Fruit fly (Drosophila melanogaster) whole organism, embryonic: Measurements from ENCODE around the gene CG10970.
A peak's percentile ranks its signal among the peaks of the same experiment; 100 is the strongest.

Experiments
- Ada2b ChIP-seq: fragments of 200-800 bp; sonication (Bioruptor generic); IDR thresholded peaks from 2 replicates; pipeline ENCODE4 v1.3.6; 2022; ENCODE audit warnings: missing biosample characterization, missing genetic modification characterization
- Bteb2 ChIP-seq: fragments of 200-800 bp; sonication (Bioruptor generic); optimal IDR thresholded peaks from 2 replicates; lab custom pipeline; 2016; ENCODE audit warnings: missing biosample characterization, missing genetic modification characterization
- CG10147 ChIP-seq: fragments of 200-800 bp; sonication (Bioruptor generic); optimal IDR thresholded peaks from 2 replicates; lab custom pipeline; 2019; ENCODE audit warnings: missing biosample characterization, mild to moderate bottlenecking, missing genetic modification characterization, moderate library complexity
- CG10274 ChIP-seq: fragments of 200-800 bp; sonication (Bioruptor generic); optimal IDR thresholded peaks from 3 replicates; lab custom pipeline; 2017; ENCODE audit warnings: missing biosample characterization, mild to moderate bottlenecking, missing genetic modification characterization
- CG12299 ChIP-seq: fragments of 200-800 bp; sonication (Bioruptor generic); optimal IDR thresholded peaks from 2 replicates; lab custom pipeline; 2018; ENCODE audit warnings: missing biosample characterization, mild to moderate bottlenecking, missing genetic modification characterization
- CG13123 ChIP-seq: fragments of 200-800 bp; sonication (Bioruptor generic); optimal IDR thresholded peaks from 2 replicates; lab custom pipeline; 2016; ENCODE audit warnings: missing biosample characterization, missing genetic modification characterization
- CG13775 ChIP-seq: fragments of 200-800 bp; sonication (Bioruptor generic); optimal IDR thresholded peaks from 3 replicates; lab custom pipeline; 2017; ENCODE audit warnings: missing biosample characterization, mild to moderate bottlenecking, missing genetic modification characterization
- CG14441 ChIP-seq: fragments of 200-800 bp; sonication (Bioruptor generic); IDR thresholded peaks from 2 replicates; pipeline ENCODE4 v1.3.6; 2022; ENCODE audit warnings: missing biosample characterization, missing genetic modification characterization
- CG18476 ChIP-seq: fragments of 200-800 bp; sonication (Bioruptor generic); optimal IDR thresholded peaks from 2 replicates; lab custom pipeline; 2016; ENCODE audit warnings: missing biosample characterization, mild to moderate bottlenecking, missing genetic modification characterization
- CG18599 ChIP-seq: fragments of 200-800 bp; sonication (Bioruptor generic); optimal IDR thresholded peaks from 3 replicates; lab custom pipeline; 2017; ENCODE audit warnings: missing biosample characterization, missing genetic modification characterization, mild to moderate bottlenecking, moderate library complexity, missing genetic modification reagents
- CG3065 ChIP-seq: fragments of 200-800 bp; sonication (Bioruptor generic); optimal IDR thresholded peaks from 2 replicates; lab custom pipeline; 2016; ENCODE audit warnings: missing biosample characterization, missing genetic modification characterization
- CG31441 ChIP-seq: fragments of 200-800 bp; sonication (Bioruptor generic); IDR thresholded peaks from 2 replicates; pipeline ENCODE4 v1.3.6; 2022; ENCODE audit warnings: missing biosample characterization, missing genetic modification characterization
- CG42726 ChIP-seq: fragments of 200-800 bp; sonication (Bioruptor generic); IDR thresholded peaks from 2 replicates; pipeline ENCODE4 v1.3.6; 2022; ENCODE audit warnings: missing biosample characterization, missing genetic modification characterization; ENCODE audit not compliant: partially characterized antibody
- CG6272 ChIP-seq: fragments of 200-800 bp; sonication (Bioruptor generic); IDR thresholded peaks from 2 replicates; pipeline ENCODE4 v1.3.6; 2022; ENCODE audit warnings: missing biosample characterization, missing genetic modification characterization
- CG7372 ChIP-seq: fragments of 200-800 bp; sonication (Bioruptor generic); IDR thresholded peaks from 2 replicates; pipeline ENCODE4 v1.3.6; 2022; ENCODE audit warnings: missing biosample characterization, missing genetic modification characterization
- CG7745 ChIP-seq: fragments of 200-800 bp; sonication (Bioruptor generic); optimal IDR thresholded peaks from 2 replicates; lab custom pipeline; 2018; ENCODE audit warnings: missing biosample characterization, mild to moderate bottlenecking, missing genetic modification characterization, moderate library complexity
- CG7928 ChIP-seq: fragments of 200-800 bp; sonication (Bioruptor generic); optimal IDR thresholded peaks from 2 replicates; lab custom pipeline; 2017; ENCODE audit warnings: missing biosample characterization, mild to moderate bottlenecking, missing genetic modification characterization
- CG8089 ChIP-seq: fragments of 200-800 bp; sonication (Bioruptor generic); optimal IDR thresholded peaks from 3 replicates; lab custom pipeline; 2016; ENCODE audit warnings: missing biosample characterization, missing genetic modification characterization
- CG8290 ChIP-seq, 3 experiments: fragments of 200-800 bp; sonication (Bioruptor generic); optimal IDR thresholded peaks; 2 replicates each; lab custom pipeline; 2016 to 2019; ENCODE audit warnings: missing biosample characterization in 3 of 3, missing genetic modification characterization in 3 of 3, mild to moderate bottlenecking in 2 of 3, moderate library complexity in 1 of 3
- CG9817 ChIP-seq: fragments of 200-800 bp; sonication (Bioruptor generic); optimal IDR thresholded peaks from 2 replicates; lab custom pipeline; 2018; ENCODE audit warnings: missing biosample characterization, mild to moderate bottlenecking, missing genetic modification characterization, moderate library complexity
- CHES-1-like ChIP-seq: fragments of 200-800 bp; sonication (Bioruptor generic); optimal IDR thresholded peaks from 2 replicates; lab custom pipeline; 2016; ENCODE audit warnings: missing biosample characterization, missing genetic modification characterization
- CoRest ChIP-seq: fragments of 200-800 bp; sonication (Bioruptor generic); optimal IDR thresholded peaks from 3 replicates; lab custom pipeline; 2018; ENCODE audit warnings: missing biosample characterization, mild to moderate bottlenecking, missing genetic modification characterization, moderate library complexity
- Dll ChIP-seq: fragments of 200-800 bp; sonication (Bioruptor generic); IDR thresholded peaks from 4 replicates; pipeline ENCODE4 v1.3.6; 2022; ENCODE audit warnings: missing biosample characterization, missing genetic modification characterization; ENCODE audit not compliant: partially characterized antibody
- Dref ChIP-seq: fragments of 200-800 bp; sonication (Bioruptor generic); IDR thresholded peaks from 2 replicates; pipeline ENCODE4 v1.3.6; 2022; ENCODE audit warnings: missing biosample characterization, missing genetic modification characterization
- Drgx ChIP-seq: fragments of 200-800 bp; sonication (Bioruptor generic); IDR thresholded peaks from 2 replicates; pipeline ENCODE4 v1.3.6; 2022; ENCODE audit warnings: missing biosample characterization, missing genetic modification characterization
- E2f2 ChIP-seq: fragments of 200-800 bp; sonication (Bioruptor generic); IDR thresholded peaks from 2 replicates; pipeline ENCODE4 v1.3.6; 2022; ENCODE audit warnings: missing biosample characterization, missing genetic modification characterization
- Ets65A ChIP-seq: fragments of 200-800 bp; sonication (Bioruptor generic); peaks from one replicate; lab custom pipeline; 2016; ENCODE audit warnings: missing biosample characterization, missing genetic modification characterization
- Ets97D ChIP-seq: fragments of 200-800 bp; sonication (Bioruptor generic); optimal IDR thresholded peaks from 3 replicates; lab custom pipeline; 2016; ENCODE audit warnings: missing biosample characterization, missing genetic modification characterization
- Hmx ChIP-seq: fragments of 200-800 bp; sonication (Bioruptor generic); optimal IDR thresholded peaks from 2 replicates; lab custom pipeline; 2016; ENCODE audit warnings: missing biosample characterization, missing genetic modification characterization
- NFAT ChIP-seq: fragments of 200-800 bp; sonication (Bioruptor generic); IDR thresholded peaks from 2 replicates; pipeline ENCODE4 v1.3.6; 2022; ENCODE audit warnings: missing biosample characterization, missing genetic modification characterization
- NK7.1 ChIP-seq: fragments of 200-800 bp; sonication (Bioruptor generic); optimal IDR thresholded peaks from 3 replicates; lab custom pipeline; 2016; ENCODE audit warnings: missing biosample characterization, missing genetic modification characterization
- NfI ChIP-seq: fragments of 200-800 bp; sonication (Bioruptor generic); optimal IDR thresholded peaks from 3 replicates; lab custom pipeline; 2018; ENCODE audit warnings: missing biosample characterization, mild to moderate bottlenecking, missing genetic modification characterization, moderate library complexity
- Oli ChIP-seq: fragments of 200-800 bp; sonication (Bioruptor generic); optimal IDR thresholded peaks from 2 replicates; lab custom pipeline; 2018; ENCODE audit warnings: missing biosample characterization, mild to moderate bottlenecking, missing genetic modification characterization, moderate library complexity
- Sry-β ChIP-seq: fragments of 200-800 bp; sonication (Bioruptor generic); optimal IDR thresholded peaks from 2 replicates; lab custom pipeline; 2018; ENCODE audit warnings: missing biosample characterization, mild to moderate bottlenecking, missing genetic modification characterization, moderate library complexity
- Sry-δ ChIP-seq: fragments of 200-800 bp; sonication (Bioruptor generic); optimal IDR thresholded peaks from 2 replicates; lab custom pipeline; 2016; ENCODE audit warnings: missing biosample characterization, missing genetic modification characterization
- TFAM ChIP-seq: fragments of 200-800 bp; sonication (Bioruptor generic); optimal IDR thresholded peaks from 2 replicates; lab custom pipeline; 2017; ENCODE audit warnings: missing biosample characterization, missing genetic modification characterization, inconsistent platforms
- ci ChIP-seq: fragments of 200-800 bp; sonication (Bioruptor generic); IDR thresholded peaks from 3 replicates; pipeline ENCODE4 v1.3.6; 2022; ENCODE audit warnings: missing biosample characterization, missing genetic modification characterization
- emc ChIP-seq: fragments of 200-800 bp; sonication (Bioruptor generic); optimal IDR thresholded peaks from 2 replicates; lab custom pipeline; 2016; ENCODE audit warnings: missing biosample characterization, missing genetic modification characterization
- gfzf ChIP-seq: fragments of 200-800 bp; sonication (Bioruptor generic); optimal IDR thresholded peaks from 2 replicates; lab custom pipeline; 2016; ENCODE audit warnings: missing biosample characterization, mild to moderate bottlenecking, missing genetic modification characterization, moderate library complexity
- gro ChIP-seq: fragments of 200-800 bp; sonication (Bioruptor generic); optimal IDR thresholded peaks from 2 replicates; lab custom pipeline; 2016; ENCODE audit warnings: missing biosample characterization, missing genetic modification characterization
- her ChIP-seq: fragments of 200-800 bp; sonication (Bioruptor generic); optimal IDR thresholded peaks from 2 replicates; lab custom pipeline; 2016; ENCODE audit warnings: missing biosample characterization, missing genetic modification characterization
- pan ChIP-seq, 4 experiments: fragments of >200 bp in 3 of 4; fragments of 200-800 bp in 1 of 4; sonication (Bioruptor generic) in 1 of 4; optimal IDR thresholded peaks in 3 of 4; IDR thresholded peaks in 1 of 4; 2 replicates each; pipeline versions ENCODE4 v1.3.6 to Lab custom; 2017 to 2022; ENCODE audit warnings: missing biosample characterization in 2 of 4, missing genetic modification characterization in 2 of 4, mixed read lengths in 1 of 4
- pnt ChIP-seq: fragments of 200-800 bp; sonication (Bioruptor generic); optimal IDR thresholded peaks from 3 replicates; lab custom pipeline; 2016; ENCODE audit warnings: missing biosample characterization, missing genetic modification characterization
- pum ChIP-seq: fragments of 200-800 bp; sonication (Bioruptor generic); optimal IDR thresholded peaks from 2 replicates; lab custom pipeline; 2016; ENCODE audit warnings: missing biosample characterization, missing genetic modification characterization
- ro ChIP-seq: fragments of 200-800 bp; sonication (Bioruptor generic); IDR thresholded peaks from 2 replicates; pipeline ENCODE4 v1.3.6; 2022; ENCODE audit warnings: missing biosample characterization, missing genetic modification characterization
- run ChIP-seq: fragments of 200-800 bp; sonication (Bioruptor generic); optimal IDR thresholded peaks from 3 replicates; lab custom pipeline; 2018; ENCODE audit warnings: missing biosample characterization, mild to moderate bottlenecking, missing genetic modification characterization
- slp2 ChIP-seq: fragments of 200-800 bp; sonication (Bioruptor generic); optimal IDR thresholded peaks from 2 replicates; lab custom pipeline; 2016; ENCODE audit warnings: missing biosample characterization, missing genetic modification characterization
- sna ChIP-seq: fragments of 200-800 bp; sonication (Bioruptor generic); IDR thresholded peaks from 2 replicates; pipeline ENCODE4 v1.3.6; 2022; ENCODE audit warnings: missing biosample characterization, missing genetic modification characterization; ENCODE audit not compliant: partially characterized antibody
- sug ChIP-seq: fragments of 200-800 bp; optimal IDR thresholded peaks from 2 replicates; lab custom pipeline; 2019; ENCODE audit warnings: missing biosample characterization, mild to moderate bottlenecking, missing genetic modification characterization, moderate library complexity
- zf30C ChIP-seq: fragments of 200-800 bp; sonication (Bioruptor generic); optimal IDR thresholded peaks from 3 replicates; lab custom pipeline; 2018; ENCODE audit warnings: missing biosample characterization, mild to moderate bottlenecking, missing genetic modification characterization

CG10970 gene

DNA sequence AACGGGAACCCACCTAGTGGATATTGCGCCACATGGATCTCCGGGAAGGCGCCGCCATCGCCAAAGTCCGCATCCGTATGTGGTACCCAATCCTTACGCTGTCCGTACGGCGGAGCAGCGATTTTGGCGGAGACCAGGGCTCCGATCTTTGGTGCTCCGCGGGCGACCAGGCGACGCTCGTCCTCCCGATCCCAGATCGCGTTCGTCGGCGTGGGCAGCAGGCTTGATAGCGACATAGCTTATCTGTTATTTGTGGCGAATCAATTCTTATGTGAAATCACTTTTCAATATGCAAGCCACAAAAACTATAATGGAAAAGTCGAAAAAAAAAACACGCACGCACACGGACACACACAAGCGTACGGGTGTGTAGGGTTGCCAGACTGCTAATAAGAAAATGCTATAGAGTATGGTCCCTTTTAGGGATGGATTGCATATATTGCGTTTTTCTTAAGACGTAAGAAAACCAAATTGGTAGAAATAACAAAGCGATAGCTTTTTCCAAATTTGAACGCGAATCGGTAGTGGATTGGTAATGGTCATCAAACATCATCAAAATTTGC, 35.1 kb upstream of the CG10970 start, which contains the start of gene Bx42 (continued):
- no peak for TF ChIP-seq CG14441 (GFP tag; lab: Robert Waterston, UW)
- TF ChIP-seq her (GFP tag; lab: Kevin White, UChicago), result no peak
- 0 out of 2 replicates have a peak, but pooled peaks have one; percentile 16 for TF ChIP-seq E2f2
- TF ChIP-seq CG10274 (GFP tag; lab: Kevin White, UChicago), result no peak
- no peak for TF ChIP-seq Oli
- no peak for TF ChIP-seq gro (GFP tag; lab: Kevin White, UChicago)
- no peak for TF ChIP-seq Dll (GFP tag; lab: Robert Waterston, UW)
- peak; percentile 31; the same call in 1 of the 2 replicates for TF ChIP-seq NFAT (GFP tag; lab: Robert Waterston, UW)
- no peak for TF ChIP-seq ro (GFP tag; lab: Robert Waterston, UW)
- no peak for TF ChIP-seq CG18599 (GFP tag; lab: Kevin White, UChicago)
- no peak for TF ChIP-seq Bteb2 (GFP tag; lab: Kevin White, UChicago)
- no peak for TF ChIP-seq CG7372
- no peak for TF ChIP-seq NfI (GFP tag; lab: Kevin White, UChicago)
- TF ChIP-seq run (tag; lab: Kevin White, UChicago), result no peak
- peak; percentile 11 for TF ChIP-seq CoRest (tag; lab: Kevin White, UChicago)
- TF ChIP-seq NK7.1 (GFP tag; lab: Kevin White, UChicago), result no peak
- TF ChIP-seq CG7928 (GFP tag; lab: Kevin White, UChicago), result peak; percentile 85
- TF ChIP-seq CG18476 (GFP tag; lab: Kevin White, UChicago), result no peak
- TF ChIP-seq Ets65A (GFP tag; lab: Kevin White, UChicago), result no peak
- no peak for TF ChIP-seq CG3065 (GFP tag; lab: Kevin White, UChicago)
- TF ChIP-seq CG31441 (GFP tag; lab: Robert Waterston, UW), result no peak
- TF ChIP-seq Dref (GFP tag; lab: Robert Waterston, UW), result peak; percentile 38; the same call in 1 of the 2 replicates
- peak; percentile 77 for TF ChIP-seq gfzf (GFP tag; lab: Kevin White, UChicago)
- no peak for TF ChIP-seq pan (optimal IDR thresholded peaks at IDR 0.05; lab: Kevin White, UChicago)
- TF ChIP-seq pan (GFP tag; optimal IDR thresholded peaks at IDR 0.05 in 1 of 2, IDR thresholded peaks at IDR 0.05 in 1 of 2), result no peak
- TF ChIP-seq sug (tag; lab: Kevin White, UChicago), result no peak
- TF ChIP-seq Sry-δ, result no peak
- no peak for TF ChIP-seq CHES-1-like (GFP tag; lab: Kevin White, UChicago)
- peak; percentile 25 for TF ChIP-seq CG13775 (GFP tag; lab: Kevin White, UChicago)
- no peak for TF ChIP-seq CG8089 (GFP tag; lab: Kevin White, UChicago)
- TF ChIP-seq Hmx, result no peak
- TF ChIP-seq pum, result no peak
- no peak for TF ChIP-seq ci (GFP tag; lab: Robert Waterston, UW)
- TF ChIP-seq Drgx (GFP tag; lab: Robert Waterston, UW), result no peak
- peak; percentile 11; the same call in 1 of the 2 replicates for TF ChIP-seq CG42726 (GFP tag; lab: Robert Waterston, UW)
- TF ChIP-seq Ets97D (GFP tag; lab: Kevin White, UChicago), result no peak
- no peak for TF ChIP-seq emc (GFP tag; lab: Kevin White, UChicago)
- TF ChIP-seq CG13123 (GFP tag; lab: Kevin White, UChicago), result no peak
- TF ChIP-seq zf30C (GFP tag; lab: Kevin White, UChicago), result no peak
- TF ChIP-seq TFAM (GFP tag; lab: Kevin White, UChicago), result no peak
- no peak for TF ChIP-seq sna (GFP tag; lab: Robert Waterston, UW)
- no peak for TF ChIP-seq CG8290 (GFP tag; optimal IDR thresholded peaks at IDR 0.05; lab: Kevin White, UChicago)
- TF ChIP-seq CG8290 (tag; optimal IDR thresholded peaks at IDR 0.05; lab: Kevin White, UChicago), result no peak
- 0 out of 2 replicates have a peak, but pooled peaks have one; percentile 4 for TF ChIP-seq CG6272
- no peak for TF ChIP-seq pnt
- TF ChIP-seq CG9817, result no peak
- no peak for TF ChIP-seq Ada2b (GFP tag; lab: Robert Waterston, UW)
- TF ChIP-seq CG12299 (tag; lab: Kevin White, UChicago), result no peak
- no peak for TF ChIP-seq slp2 (GFP tag; lab: Kevin White, UChicago)
- no peak for TF ChIP-seq CG7745
- TF ChIP-seq CG10147 (GFP tag; lab: Kevin White, UChicago), result no peak
- no peak for TF ChIP-seq Sry-β (GFP tag; lab: Kevin White, UChicago)
